Fruit fly (Drosophila melanogaster) whole organism: Measurements from ENCODE around the gene CG12608.

Experiments used
- CG8478 ChIP-seq: fragments of >200 bp; optimal IDR thresholded peaks from 2 replicates; lab custom pipeline; 2018; ENCODE audit warnings: inconsistent platforms
- Dll ChIP-seq: fragments of >200 bp; optimal IDR thresholded peaks from 2 replicates; lab custom pipeline; 2017
- pan ChIP-seq: fragments of >200 bp; optimal IDR thresholded peaks from 2 replicates; lab custom pipeline; 2017
- usp ChIP-seq: fragments of >200 bp; optimal IDR thresholded peaks from 2 replicates; lab custom pipeline; 2017; ENCODE audit warnings: missing biosample characterization, missing genetic modification characterization, mixed read lengths

- TF ChIP-seq usp (GFP tag; lab: Kevin White, UChicago) (no peak), Dll (no peak), CG8478 (lab: Kevin White, UChicago) (no peak), pan (lab: Kevin White, UChicago) (no peak)
These were observed 8.5 kb downstream of the CG12608 start for dm6 chrX:15335845-15336453.
